Fruit fly (Drosophila melanogaster) whole organism, wandering third instar larva: Measurements from ENCODE around the gene CG31327.

Source experiments
- GATAd ChIP-seq: sonication (Bioruptor generic); optimal IDR thresholded peaks from 2 replicates; lab custom pipeline; 2016; ENCODE audit warnings: missing biosample characterization, missing genetic modification characterization
- dl ChIP-seq, 2 experiments: fragments of 175-275, 200-275 bp in 1 of 2; fragments of 200-275 bp in 1 of 2; sonication (Bioruptor generic); optimal IDR thresholded peaks; lab custom pipeline; 2018; ENCODE audit warnings: mild to moderate bottlenecking in 2 of 2, missing biosample characterization in 2 of 2, missing genetic modification characterization in 2 of 2, moderate library complexity in 2 of 2; ENCODE audit not compliant: partially characterized antibody in 2 of 2, insufficient read depth in 1 of 2
- ey ChIP-seq: fragments of 200-800 bp; sonication (Bioruptor generic); optimal IDR thresholded peaks from 2 replicates; lab custom pipeline; 2016; ENCODE audit warnings: missing biosample characterization, missing genetic modification characterization
- sv ChIP-seq: fragments of 200-800 bp; sonication (Bioruptor generic); optimal IDR thresholded peaks from 3 replicates; lab custom pipeline; 2016; ENCODE audit warnings: missing biosample characterization, missing genetic modification characterization
- usp ChIP-seq: fragments of >200 bp; optimal IDR thresholded peaks from 2 replicates; lab custom pipeline; 2017; ENCODE audit warnings: missing biosample characterization, missing genetic modification characterization

DNA sequence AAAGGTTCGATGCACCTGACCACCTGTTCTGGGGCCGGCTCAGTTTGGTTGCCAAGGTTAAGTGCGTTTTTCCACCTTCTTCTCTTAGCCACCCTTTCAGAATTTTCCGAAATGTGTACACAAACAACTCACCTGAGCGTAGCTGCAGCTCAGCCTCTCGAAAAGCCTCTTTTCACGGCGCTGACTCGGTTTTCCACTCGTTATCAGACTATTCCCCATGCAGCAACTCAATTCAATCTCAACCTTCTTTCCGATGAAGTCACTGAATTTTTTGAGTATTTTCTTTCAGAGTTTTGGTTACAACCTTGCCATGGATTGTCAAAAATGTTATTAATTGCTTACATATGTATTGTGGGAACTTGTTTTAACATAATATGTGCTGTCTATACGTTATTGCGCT is 52.5 kb downstream of the CG31327 start:
- TF ChIP-seq ey (GFP tag; lab: Kevin White, UChicago) (no peak), sv (GFP tag; lab: Kevin White, UChicago) (no peak), GATAd (GFP tag; lab: Kevin White, UChicago) (no peak), usp (GFP tag; lab: Kevin White, UChicago) (no peak), dl (GFP tag; optimal IDR thresholded peaks at IDR 0.05; lab: Kevin White, UChicago; ENCODE audit: insufficient read depth in 1 of 2, partially characterized antibody in 2 of 2) (no peak)
